Fruit fly (Drosophila melanogaster): Measurements from ENCODE around the gene yata.
A peak's percentile ranks its signal among the peaks of the same experiment; 100 is the strongest.

- TF ChIP-seq psq (optimal IDR thresholded peaks at IDR 0.05): peak; percentile 14
- TF ChIP-seq h (optimal IDR thresholded peaks at IDR 0.05): no peak
- TF ChIP-seq insv (optimal IDR thresholded peaks at IDR 0.05): no peak
- TF ChIP-seq Myc (optimal IDR thresholded peaks at IDR 0.05): no peak
- no peak for TF ChIP-seq ttk (optimal IDR thresholded peaks at IDR 0.05)
These were observed 11.1 kb upstream of the yata start, which contains the start of gene Gnpnat for dm6 chr3R:29737891-29738290.
